Worm (Caenorhabditis elegans) whole organism, L1 larva: ENCODE results near the gene nhr-208.
A peak's percentile ranks its signal among the peaks of the same experiment; 100 is the strongest.

ENCODE experiments used
- aly-2 ChIP-seq: fragments of 150-350 bp; optimal IDR thresholded peaks from 2 replicates; lab custom pipeline; 2014; ENCODE audit warnings: missing biosample characterization, missing genetic modification characterization
- ceh-82 ChIP-seq, 3 experiments: fragments of 150-350 bp in 1 of 3; sonication (generic microtip) in 2 of 3; optimal IDR thresholded peaks; 2 replicates each; lab custom pipeline; 2014 to 2017; ENCODE audit warnings: missing biosample characterization in 3 of 3, missing genetic modification characterization in 3 of 3
- ces-1 ChIP-seq: fragments of 150-350 bp; optimal IDR thresholded peaks from 2 replicates; lab custom pipeline; 2014; ENCODE audit warnings: missing biosample characterization, missing genetic modification reagents, missing genetic modification characterization
- fkh-10 ChIP-seq: sonication (generic microtip); optimal IDR thresholded peaks from 2 replicates; lab custom pipeline; 2017; ENCODE audit warnings: missing biosample characterization, missing genetic modification reagents, missing genetic modification characterization
- lin-15B ChIP-seq: fragments of 150-350 bp; sonication (generic microtip); optimal IDR thresholded peaks from 3 replicates; lab custom pipeline; 2014; ENCODE audit warnings: missing biosample characterization, missing genetic modification characterization
- mab-9 ChIP-seq: fragments of 200-800 bp; sonication (Bioruptor generic); IDR thresholded peaks from 2 replicates; pipeline ENCODE4 v1.3.6; 2022; ENCODE audit warnings: missing genetic modification reagents, missing genetic modification characterization, missing compliant biosample characterization
- mep-1 ChIP-seq: fragments of 150-350 bp; optimal IDR thresholded peaks from 2 replicates; lab custom pipeline; 2014; ENCODE audit warnings: missing biosample characterization, missing genetic modification characterization
- nhr-11 ChIP-seq: fragments of 150-350 bp; optimal IDR thresholded peaks from 2 replicates; lab custom pipeline; 2014; ENCODE audit warnings: missing biosample characterization, missing genetic modification characterization
- tbx-2 ChIP-seq: sonication (generic microtip); optimal IDR thresholded peaks from 2 replicates; lab custom pipeline; 2016; ENCODE audit warnings: missing genetic modification characterization, missing compliant biosample characterization
- unc-30 ChIP-seq: sonication (generic microtip); optimal IDR thresholded peaks from 2 replicates; lab custom pipeline; 2017; ENCODE audit warnings: missing biosample characterization, missing genetic modification characterization

- TF ChIP-seq unc-30 (tag; lab: Kevin White, UChicago) (no peak), lin-15B (tag; lab: Kevin White, UChicago) (no peak), ces-1 (GFP tag; lab: Kevin White, UChicago) (no peak), ceh-82 (tag; optimal IDR thresholded peaks at IDR 0.05; lab: Kevin White, UChicago) (no peak), mep-1 (peak; percentile 46), fkh-10 (GFP tag; lab: Kevin White, UChicago) (no peak), nhr-11 (tag; lab: Kevin White, UChicago) (no peak), aly-2 (tag; lab: Kevin White, UChicago) (no peak), mab-9 (GFP tag; lab: Robert Waterston, UW) (no peak), tbx-2 (tag; lab: Kevin White, UChicago) (no peak)
Measured at ce11 chrV:12071483-12071882, 22.6 kb upstream of the nhr-208 start.
